Worm (Caenorhabditis elegans) whole organism, mixed stage, embryonic: ENCODE measurements around the gene C49A9.9.

Source experiments
- M03D4.4 ChIP-seq: sonication (generic microtip); optimal IDR thresholded peaks from 2 replicates; lab custom pipeline; 2017; ENCODE audit warnings: mild to moderate bottlenecking, missing genetic modification characterization, missing compliant biosample characterization
- ceh-39 ChIP-seq: fragments of 150-350 bp; optimal IDR thresholded peaks from 2 replicates; lab custom pipeline; 2014; ENCODE audit warnings: missing biosample characterization, missing genetic modification characterization
- ces-1 ChIP-seq: fragments of 150-350 bp; optimal IDR thresholded peaks from 2 replicates; lab custom pipeline; 2014; ENCODE audit warnings: missing biosample characterization, missing genetic modification reagents, missing genetic modification characterization
- elt-1 ChIP-seq: sonication (generic microtip); optimal IDR thresholded peaks from 2 replicates; lab custom pipeline; 2017; ENCODE audit warnings: missing genetic modification characterization, mild to moderate bottlenecking, missing compliant biosample characterization, antibody characterized with exemption, moderate library complexity, borderline replicate concordance; ENCODE audit not compliant: insufficient read depth
- mab-5 ChIP-seq: fragments of 150-350 bp; optimal IDR thresholded peaks from 2 replicates; lab custom pipeline; 2014; ENCODE audit warnings: missing biosample characterization, missing genetic modification characterization
- nhr-237 ChIP-seq: fragments of 150-350 bp; optimal IDR thresholded peaks from 2 replicates; lab custom pipeline; 2014; ENCODE audit warnings: missing biosample characterization, missing genetic modification characterization
- nhr-28 ChIP-seq: fragments of 150-350 bp; optimal IDR thresholded peaks from 2 replicates; lab custom pipeline; 2014; ENCODE audit warnings: missing biosample characterization, missing genetic modification characterization
- nhr-76 ChIP-seq: sonication (generic microtip); optimal IDR thresholded peaks from 2 replicates; lab custom pipeline; 2017; ENCODE audit warnings: missing biosample characterization, missing genetic modification characterization
- pha-4 ChIP-seq: fragments of 150-350 bp; optimal IDR thresholded peaks from 2 replicates; lab custom pipeline; 2018; ENCODE audit warnings: missing biosample characterization, missing genetic modification reagents, missing genetic modification characterization
- snpc-4 ChIP-seq: fragments of 150-350 bp; optimal IDR thresholded peaks from 2 replicates; lab custom pipeline; 2014; ENCODE audit warnings: missing biosample characterization, missing genetic modification characterization
- tbx-8 ChIP-seq: fragments of 200-800 bp; sonication (Bioruptor generic); optimal IDR thresholded peaks from 2 replicates; lab custom pipeline; 2018; ENCODE audit warnings: mild to moderate bottlenecking, missing genetic modification characterization, moderate library complexity, missing compliant biosample characterization
- unc-120 ChIP-seq: sonication (generic microtip); optimal IDR thresholded peaks from 2 replicates; lab custom pipeline; 2017; ENCODE audit warnings: missing genetic modification characterization, missing compliant biosample characterization; ENCODE audit not compliant: poor library complexity, severe bottlenecking
- unc-39 ChIP-seq: fragments of 150-350 bp; optimal IDR thresholded peaks from 2 replicates; lab custom pipeline; 2014; ENCODE audit warnings: missing biosample characterization, missing genetic modification characterization
- unc-62 ChIP-seq: fragments of 150-350 bp; optimal IDR thresholded peaks from 2 replicates; lab custom pipeline; 2014; ENCODE audit warnings: missing biosample characterization, missing genetic modification reagents, missing genetic modification characterization

ce11 chrIV:6230560-6231073 lies 13.4 kb downstream of the C49A9.9 start, which contains the start of gene F58F9.4:
- TF ChIP-seq pha-4 (tag; lab: Kevin White, UChicago), result no peak
- no peak for TF ChIP-seq M03D4.4
- no peak for TF ChIP-seq unc-120 (tag; lab: Kevin White, UChicago)
- no peak for TF ChIP-seq nhr-237 (tag; lab: Kevin White, UChicago)
- TF ChIP-seq snpc-4 (tag; lab: Kevin White, UChicago), result no peak
- TF ChIP-seq ceh-39 (tag; lab: Kevin White, UChicago), result no peak
- TF ChIP-seq unc-39 (tag; lab: Kevin White, UChicago), result no peak
- TF ChIP-seq nhr-28 (tag; lab: Kevin White, UChicago), result no peak
- no peak for TF ChIP-seq ces-1
- no peak for TF ChIP-seq mab-5
- TF ChIP-seq nhr-76 (tag; lab: Kevin White, UChicago), result no peak
- no peak for TF ChIP-seq unc-62 (GFP tag; lab: Kevin White, UChicago)
- no peak for TF ChIP-seq elt-1 (tag; lab: Kevin White, UChicago)
- TF ChIP-seq tbx-8 (GFP tag; lab: Kevin White, UChicago), result no peak
